Worm (Caenorhabditis elegans): ENCODE data around the gene F07B10.4.

- TF ChIP-seq dmd-4 (tag; optimal IDR thresholded peaks at IDR 0.05; ENCODE audit: borderline replicate concordance): no peak
- no peak for TF ChIP-seq tbx-7 (tag; optimal IDR thresholded peaks at IDR 0.05)
- no peak for TF ChIP-seq unc-86 (tag; optimal IDR thresholded peaks at IDR 0.05)
- TF ChIP-seq pha-4 (tag; optimal IDR thresholded peaks at IDR 0.05): no peak
- no peak for TF ChIP-seq ama-1 (optimal IDR thresholded peaks at IDR 0.05)
Observed at ce11 chrV:11304200-11304599, 41.3 kb upstream of the F07B10.4 start.

Measured in whole organism, late embryonic.